Fruit fly (Drosophila melanogaster) whole organism, adult: ENCODE measurements around the gene Cp19.

Experiments
- CG33017 ChIP-seq: fragments of 200-800 bp; sonication (Bioruptor generic); optimal IDR thresholded peaks from 2 replicates; lab custom pipeline; 2018; ENCODE audit warnings: missing biosample characterization, mild to moderate bottlenecking, missing genetic modification characterization, moderate library complexity
- CG5204 ChIP-seq: fragments of 200-800 bp; sonication (Bioruptor generic); optimal IDR thresholded peaks from 2 replicates; lab custom pipeline; 2016; ENCODE audit warnings: missing biosample characterization, missing genetic modification characterization
- CG7045 ChIP-seq: fragments of 200-800 bp; sonication (Bioruptor generic); optimal IDR thresholded peaks from 2 replicates; lab custom pipeline; 2017; ENCODE audit warnings: missing biosample characterization, mild to moderate bottlenecking, missing genetic modification characterization
- Clk ChIP-seq: fragments of 200-800 bp; sonication (Bioruptor generic); optimal IDR thresholded peaks from 2 replicates; lab custom pipeline; 2017; ENCODE audit warnings: missing biosample characterization, missing genetic modification characterization
- Crg-1 ChIP-seq: fragments of 200-800 bp; sonication (Bioruptor generic); optimal IDR thresholded peaks from 2 replicates; lab custom pipeline; 2016; ENCODE audit warnings: missing biosample characterization, missing genetic modification characterization
- Hr96 ChIP-seq: fragments of 200-800 bp; sonication (Bioruptor generic); optimal IDR thresholded peaks from 2 replicates; lab custom pipeline; 2016; ENCODE audit warnings: missing biosample characterization, missing genetic modification characterization
- Mnt ChIP-seq: fragments of 200-800 bp; sonication (Bioruptor generic); optimal IDR thresholded peaks from 2 replicates; lab custom pipeline; 2016; ENCODE audit warnings: missing biosample characterization, mild to moderate bottlenecking, missing genetic modification characterization
- cic ChIP-seq: fragments of 200-800 bp; sonication (Bioruptor generic); optimal IDR thresholded peaks from 2 replicates; lab custom pipeline; 2017; ENCODE audit warnings: missing biosample characterization, mild to moderate bottlenecking, missing genetic modification characterization, moderate library complexity
- ovo ChIP-seq: fragments of 200-800 bp; sonication (Bioruptor generic); optimal IDR thresholded peaks from 2 replicates; lab custom pipeline; 2016; ENCODE audit warnings: missing biosample characterization, missing genetic modification characterization
- pad ChIP-seq: fragments of 200-800 bp; sonication (Bioruptor generic); optimal IDR thresholded peaks from 3 replicates; lab custom pipeline; 2017; ENCODE audit warnings: missing biosample characterization, missing genetic modification characterization, mild to moderate bottlenecking, moderate library complexity, missing genetic modification reagents
- tj ChIP-seq: fragments of 200-800 bp; sonication (Bioruptor generic); optimal IDR thresholded peaks from 3 replicates; lab custom pipeline; 2017; ENCODE audit warnings: missing biosample characterization, mild to moderate bottlenecking, missing genetic modification characterization, moderate library complexity
- toe ChIP-seq: fragments of 200-800 bp; sonication (Bioruptor generic); optimal IDR thresholded peaks from 2 replicates; lab custom pipeline; 2016; ENCODE audit warnings: missing biosample characterization, missing genetic modification characterization

DNA sequence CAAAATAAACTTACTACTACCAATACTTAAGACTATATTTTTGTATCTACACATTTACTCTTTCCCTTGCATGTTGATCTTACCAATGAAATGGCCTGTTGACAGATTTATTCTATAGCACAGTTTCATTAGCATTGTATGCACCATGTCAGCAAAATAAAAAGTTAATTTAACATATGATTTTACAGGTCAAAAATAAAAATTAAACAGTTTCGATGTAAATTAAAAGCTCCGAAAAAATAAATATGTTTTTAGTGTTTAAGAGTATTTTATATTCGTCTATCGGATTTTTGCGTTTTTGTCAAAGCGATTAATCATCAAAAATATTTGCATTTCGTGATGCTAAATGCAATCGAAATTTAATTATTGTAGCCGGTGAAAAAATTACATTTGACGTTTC lies 18.7 kb downstream of the Cp19 start:
- TF ChIP-seq Hr96 (GFP tag; lab: Kevin White, UChicago), result no peak
- TF ChIP-seq ovo (GFP tag; lab: Kevin White, UChicago), result no peak
- no peak for TF ChIP-seq cic
- no peak for TF ChIP-seq toe (GFP tag; lab: Kevin White, UChicago)
- TF ChIP-seq CG5204 (GFP tag; lab: Kevin White, UChicago), result no peak
- TF ChIP-seq pad (GFP tag; lab: Kevin White, UChicago), result no peak
- TF ChIP-seq Clk (GFP tag; lab: Kevin White, UChicago), result no peak
- no peak for TF ChIP-seq Crg-1 (GFP tag; lab: Kevin White, UChicago)
- TF ChIP-seq CG7045 (GFP tag; lab: Kevin White, UChicago), result no peak
- TF ChIP-seq Mnt, result no peak
- TF ChIP-seq tj (GFP tag; lab: Kevin White, UChicago), result no peak
- TF ChIP-seq CG33017, result no peak
